Fruit fly (Drosophila melanogaster) Kc167 (cell line): ENCODE data around the gene TwdlR.

Source experiments
- Myc ChIP-seq: fragments of >200 bp; optimal IDR thresholded peaks from 2 replicates; lab custom pipeline; 2017; ENCODE audit warnings: missing external identifiers
- Sin3A ChIP-seq: fragments of >200 bp; optimal IDR thresholded peaks from 2 replicates; lab custom pipeline; 2018; ENCODE audit warnings: missing external identifiers
- h ChIP-seq: fragments of >200 bp; optimal IDR thresholded peaks from 3 replicates; lab custom pipeline; 2018; ENCODE audit warnings: missing external identifiers
- insv ChIP-seq: fragments of >200 bp; optimal IDR thresholded peaks from 3 replicates; lab custom pipeline; 2018; ENCODE audit warnings: missing external identifiers
- psq ChIP-seq: fragments of >200 bp; optimal IDR thresholded peaks from 2 replicates; lab custom pipeline; 2017; ENCODE audit warnings: missing external identifiers
- ttk ChIP-seq: sonication (Bioruptor generic); optimal IDR thresholded peaks from 2 replicates; lab custom pipeline; 2017; ENCODE audit warnings: missing external identifiers

TwdlR gene

dm6 chr3R:26634585-26634984, at the start of gene TwdlR:
Gene TwdlR, plus strand, starts transcription at chr3R:26634885.
- TF ChIP-seq Sin3A (lab: Kevin White, UChicago) (no peak), psq (lab: Kevin White, UChicago) (no peak), h (lab: Kevin White, UChicago) (no peak), insv (lab: Kevin White, UChicago) (no peak), Myc (no peak), ttk (lab: Kevin White, UChicago) (no peak)

- no peak for TF ChIP-seq h (lab: Kevin White, UChicago)
- TF ChIP-seq Sin3A (lab: Kevin White, UChicago): no peak
- TF ChIP-seq insv (lab: Kevin White, UChicago): no peak
- no peak for TF ChIP-seq Myc
- TF ChIP-seq ttk (lab: Kevin White, UChicago): no peak
- no peak for TF ChIP-seq psq (lab: Kevin White, UChicago)
Measured at dm6 chr3R:26588158-26588584, 46.5 kb upstream of the TwdlR start.

dm6 chr3R:26593847-26594542, 40.7 kb upstream of the TwdlR start:
- TF ChIP-seq Myc (no peak), ttk (lab: Kevin White, UChicago) (no peak), Sin3A (lab: Kevin White, UChicago) (no peak), insv (lab: Kevin White, UChicago) (no peak), psq (lab: Kevin White, UChicago) (no peak), h (lab: Kevin White, UChicago) (no peak)

- TF ChIP-seq psq (lab: Kevin White, UChicago): no peak
- no peak for TF ChIP-seq Myc
- TF ChIP-seq insv (lab: Kevin White, UChicago): no peak
- no peak for TF ChIP-seq h (lab: Kevin White, UChicago)
- no peak for TF ChIP-seq Sin3A (lab: Kevin White, UChicago)
- TF ChIP-seq ttk (lab: Kevin White, UChicago): no peak
Measured at dm6 chr3R:26606498-26606897, 28.2 kb upstream of the TwdlR start.

- TF ChIP-seq Myc: no peak
- TF ChIP-seq Sin3A (lab: Kevin White, UChicago): no peak
- no peak for TF ChIP-seq h (lab: Kevin White, UChicago)
- TF ChIP-seq ttk (lab: Kevin White, UChicago): no peak
- no peak for TF ChIP-seq psq (lab: Kevin White, UChicago)
Measured at dm6 chr3R:26615428-26615827, 19.3 kb upstream of the TwdlR start.

dm6 chr3R:26618818-26619217, 15.9 kb upstream of the TwdlR start, which contains the start of gene TwdlM:
Gene TwdlM, plus strand, starts transcription at chr3R:26619118.
- TF ChIP-seq Myc: no peak
- no peak for TF ChIP-seq ttk (lab: Kevin White, UChicago)
- no peak for TF ChIP-seq insv (lab: Kevin White, UChicago)
- TF ChIP-seq psq (lab: Kevin White, UChicago): no peak
- no peak for TF ChIP-seq h (lab: Kevin White, UChicago)
- no peak for TF ChIP-seq Sin3A (lab: Kevin White, UChicago)

dm6 chr3R:26621314-26621813, 13.3 kb upstream of the TwdlR start, which contains the start of gene TwdlP:
Gene TwdlP, minus strand, starts transcription at chr3R:26621364.
- no peak for TF ChIP-seq h (lab: Kevin White, UChicago)
- TF ChIP-seq insv (lab: Kevin White, UChicago): no peak
- no peak for TF ChIP-seq Sin3A (lab: Kevin White, UChicago)
- TF ChIP-seq Myc: no peak
- no peak for TF ChIP-seq psq (lab: Kevin White, UChicago)
- TF ChIP-seq ttk (lab: Kevin White, UChicago): no peak

- no peak for TF ChIP-seq ttk (lab: Kevin White, UChicago)
- no peak for TF ChIP-seq Myc
Measured at dm6 chr3R:26623493-26623956, 11.2 kb upstream of the TwdlR start, which contains the start of gene TwdlB. Gene TwdlB, minus strand, starts transcription at chr3R:26623543.

- no peak for TF ChIP-seq Sin3A (lab: Kevin White, UChicago)
- TF ChIP-seq psq (lab: Kevin White, UChicago): no peak
- TF ChIP-seq h (lab: Kevin White, UChicago): no peak
- no peak for TF ChIP-seq ttk (lab: Kevin White, UChicago)
- no peak for TF ChIP-seq Myc
Measured at dm6 chr3R:26625552-26625951, 9.1 kb upstream of the TwdlR start, which contains the start of gene TwdlL. Gene TwdlL, minus strand, starts transcription at chr3R:26625652.

dm6 chr3R:26626638-26627037, 8.0 kb upstream of the TwdlR start, which contains the start of gene TwdlO:
Gene TwdlO, minus strand, starts transcription at chr3R:26626738.
- TF ChIP-seq psq (lab: Kevin White, UChicago) (no peak), ttk (lab: Kevin White, UChicago) (no peak), insv (lab: Kevin White, UChicago) (no peak), h (lab: Kevin White, UChicago) (no peak), Sin3A (lab: Kevin White, UChicago) (no peak), Myc (no peak)

- TF ChIP-seq Myc: no peak
- no peak for TF ChIP-seq ttk (lab: Kevin White, UChicago)
- TF ChIP-seq h (lab: Kevin White, UChicago): no peak
- no peak for TF ChIP-seq psq (lab: Kevin White, UChicago)
- no peak for TF ChIP-seq Sin3A (lab: Kevin White, UChicago)
- no peak for TF ChIP-seq insv (lab: Kevin White, UChicago)
Measured at dm6 chr3R:26628624-26629023, 6.1 kb upstream of the TwdlR start, which contains the start of gene TwdlK. Gene TwdlK, minus strand, starts transcription at chr3R:26628724.

- TF ChIP-seq Sin3A (lab: Kevin White, UChicago) (no peak), ttk (lab: Kevin White, UChicago) (no peak), h (lab: Kevin White, UChicago) (no peak), insv (lab: Kevin White, UChicago) (no peak), Myc (no peak), psq (lab: Kevin White, UChicago) (no peak)
Measured at dm6 chr3R:26629618-26630017, 5.1 kb upstream of the TwdlR start, which contains the start of gene TwdlJ. Gene TwdlJ, plus strand, starts transcription at chr3R:26629918.
